Worm (Caenorhabditis elegans) whole organism, midembryonic: ENCODE measurements around the gene F25G6.9.

ENCODE experiments used
- T22C8.4 ChIP-seq: fragments of 200-800 bp; sonication (Bioruptor generic); IDR thresholded peaks from 2 replicates; pipeline ENCODE4 v1.3.6; 2022; ENCODE audit warnings: missing genetic modification characterization, missing compliant biosample characterization
- cog-1 ChIP-seq: sonication (generic microtip); optimal IDR thresholded peaks from 2 replicates; lab custom pipeline; 2016; ENCODE audit warnings: missing genetic modification characterization, missing compliant biosample characterization
- flt-1 ChIP-seq: fragments of 200-800 bp; sonication (Bioruptor generic); IDR thresholded peaks from 2 replicates; pipeline ENCODE4 v1.3.6; 2022; ENCODE audit warnings: missing genetic modification characterization, missing compliant biosample characterization
- klf-2 ChIP-seq: fragments of 200-800 bp; sonication (Bioruptor generic); conservative IDR thresholded peaks from 2 replicates; pipeline ENCODE4 v1.3.6; 2022; ENCODE audit warnings: missing genetic modification reagents, missing genetic modification characterization, missing compliant biosample characterization
- med-1 ChIP-seq: sonication (generic microtip); optimal IDR thresholded peaks from 2 replicates; lab custom pipeline; 2017; ENCODE audit warnings: missing genetic modification characterization, mild to moderate bottlenecking, missing compliant biosample characterization, antibody characterized with exemption, missing genetic modification reagents; ENCODE audit not compliant: insufficient read depth
- ref-1 ChIP-seq: fragments of 200-800 bp; sonication (Bioruptor generic); conservative IDR thresholded peaks from 2 replicates; pipeline ENCODE4 v1.3.6; 2022; ENCODE audit warnings: missing genetic modification reagents, missing genetic modification characterization, missing compliant biosample characterization
- tab-1 ChIP-seq: fragments of 200-800 bp; sonication (Bioruptor generic); IDR thresholded peaks from 2 replicates; pipeline ENCODE4 v1.3.6; 2022; ENCODE audit warnings: missing genetic modification characterization, missing compliant biosample characterization
- ztf-23 ChIP-seq: fragments of 200-800 bp; sonication (Bioruptor generic); IDR thresholded peaks from 2 replicates; pipeline ENCODE4 v1.3.6; 2022; ENCODE audit warnings: missing genetic modification reagents, missing genetic modification characterization, missing compliant biosample characterization
- ztf-29 ChIP-seq: fragments of 200-800 bp; sonication (Bioruptor generic); IDR thresholded peaks from 2 replicates; pipeline ENCODE4 v1.3.6; 2022; ENCODE audit warnings: missing genetic modification reagents, missing genetic modification characterization, missing compliant biosample characterization

Gene F25G6.9

ce11 chrV:8533916-8534315 lies 35.9 kb downstream of the F25G6.9 start:
- TF ChIP-seq klf-2 (GFP tag; lab: Robert Waterston, UW) (no peak), tab-1 (GFP tag; lab: Robert Waterston, UW) (no peak), med-1 (GFP tag; lab: Kevin White, UChicago) (no peak), cog-1 (tag; lab: Kevin White, UChicago) (no peak), ztf-23 (GFP tag; lab: Robert Waterston, UW) (no peak), ztf-29 (GFP tag; lab: Robert Waterston, UW) (no peak), T22C8.4 (GFP tag; lab: Robert Waterston, UW) (no peak), ref-1 (no peak), flt-1 (GFP tag; lab: Robert Waterston, UW) (no peak)

- peak; percentile 77 for TF ChIP-seq flt-1 (GFP tag; lab: Robert Waterston, UW)
These were observed 36.7 kb downstream of the F25G6.9 start, which contains the start of the genes his-8 and his-7 for ce11 chrV:8533067-8533466. his-8 (minus strand) TSS chrV:8533086. his-7 (plus strand) TSS chrV:8533379.

ce11 chrV:8529219-8529618 lies 40.6 kb downstream of the F25G6.9 start, which contains the start of gene otpl-5:
otpl-5 (plus strand) TSS chrV:8529519.
- no peak for TF ChIP-seq ztf-29 (GFP tag; lab: Robert Waterston, UW)
- no peak for TF ChIP-seq tab-1 (GFP tag; lab: Robert Waterston, UW)
- TF ChIP-seq ref-1 = no peak
- no peak for TF ChIP-seq cog-1 (tag; lab: Kevin White, UChicago)
- no peak for TF ChIP-seq T22C8.4 (GFP tag; lab: Robert Waterston, UW)
- no peak for TF ChIP-seq flt-1 (GFP tag; lab: Robert Waterston, UW)
- TF ChIP-seq klf-2 (GFP tag; lab: Robert Waterston, UW) = no peak
- no peak for TF ChIP-seq ztf-23 (GFP tag; lab: Robert Waterston, UW)
- no peak for TF ChIP-seq med-1 (GFP tag; lab: Kevin White, UChicago)

ce11 chrV:8525774-8526173 lies 44.0 kb downstream of the F25G6.9 start, which contains the start of gene otpl-6:
otpl-6 (plus strand) TSS chrV:8526074.
- no peak for TF ChIP-seq ztf-23 (GFP tag; lab: Robert Waterston, UW)
- no peak for TF ChIP-seq T22C8.4 (GFP tag; lab: Robert Waterston, UW)
- no peak for TF ChIP-seq ref-1
- TF ChIP-seq cog-1 (tag; lab: Kevin White, UChicago) = no peak
- TF ChIP-seq ztf-29 (GFP tag; lab: Robert Waterston, UW) = no peak
- TF ChIP-seq tab-1 (GFP tag; lab: Robert Waterston, UW) = no peak
- TF ChIP-seq med-1 (GFP tag; lab: Kevin White, UChicago) = no peak
- no peak for TF ChIP-seq flt-1 (GFP tag; lab: Robert Waterston, UW)
- no peak for TF ChIP-seq klf-2 (GFP tag; lab: Robert Waterston, UW)

ce11 chrV:8520846-8521553 lies 48.8 kb downstream of the F25G6.9 start, which contains the start of the genes F45F2.11 and otpl-7:
F45F2.11 (minus strand) TSS chrV:8520896.
otpl-7 (plus strand) TSS chrV:8521503.
- no peak for TF ChIP-seq T22C8.4 (GFP tag; lab: Robert Waterston, UW)
- TF ChIP-seq flt-1 (GFP tag; lab: Robert Waterston, UW) = no peak
- no peak for TF ChIP-seq ztf-23 (GFP tag; lab: Robert Waterston, UW)
- TF ChIP-seq cog-1 (tag; lab: Kevin White, UChicago) = no peak
- no peak for TF ChIP-seq ztf-29 (GFP tag; lab: Robert Waterston, UW)
- TF ChIP-seq tab-1 (GFP tag; lab: Robert Waterston, UW) = no peak
- no peak for TF ChIP-seq klf-2 (GFP tag; lab: Robert Waterston, UW)
- no peak for TF ChIP-seq med-1 (GFP tag; lab: Kevin White, UChicago)
- TF ChIP-seq ref-1 = no peak

ce11 chrV:8518822-8519392 lies 50.9 kb downstream of the F25G6.9 start, which contains the start of gene F45F2.10:
F45F2.10 (minus strand) TSS chrV:8518872.
- TF ChIP-seq tab-1 (GFP tag; lab: Robert Waterston, UW) (no peak), ref-1 (no peak), klf-2 (GFP tag; lab: Robert Waterston, UW) (no peak), flt-1 (GFP tag; lab: Robert Waterston, UW) (no peak), ztf-23 (GFP tag; lab: Robert Waterston, UW) (no peak), med-1 (GFP tag; lab: Kevin White, UChicago) (no peak), ztf-29 (GFP tag; lab: Robert Waterston, UW) (no peak), T22C8.4 (GFP tag; lab: Robert Waterston, UW) (no peak), cog-1 (tag; lab: Kevin White, UChicago) (no peak)

ce11 chrV:8518283-8518682 lies 51.5 kb downstream of the F25G6.9 start:
- TF ChIP-seq cog-1 (tag; lab: Kevin White, UChicago) (no peak), ztf-29 (GFP tag; lab: Robert Waterston, UW) (no peak), klf-2 (GFP tag; lab: Robert Waterston, UW) (no peak), tab-1 (GFP tag; lab: Robert Waterston, UW) (no peak), med-1 (GFP tag; lab: Kevin White, UChicago) (no peak), flt-1 (GFP tag; lab: Robert Waterston, UW) (no peak), ztf-23 (GFP tag; lab: Robert Waterston, UW) (no peak), T22C8.4 (GFP tag; lab: Robert Waterston, UW) (no peak), ref-1 (no peak)

- TF ChIP-seq med-1 (GFP tag; lab: Kevin White, UChicago) = no peak
- no peak for TF ChIP-seq klf-2 (GFP tag; lab: Robert Waterston, UW)
- TF ChIP-seq T22C8.4 (GFP tag; lab: Robert Waterston, UW) = no peak
- no peak for TF ChIP-seq ztf-23 (GFP tag; lab: Robert Waterston, UW)
- no peak for TF ChIP-seq ztf-29 (GFP tag; lab: Robert Waterston, UW)
- TF ChIP-seq flt-1 (GFP tag; lab: Robert Waterston, UW) = no peak
- no peak for TF ChIP-seq tab-1 (GFP tag; lab: Robert Waterston, UW)
- no peak for TF ChIP-seq cog-1 (tag; lab: Kevin White, UChicago)
- no peak for TF ChIP-seq ref-1
These were observed 52.1 kb downstream of the F25G6.9 start for ce11 chrV:8517711-8518110.
